Fruit fly (Drosophila melanogaster): Measurements from ENCODE around the gene Axn.

The Axn gene

dm6 chr3R:30004648-30005047, 18.0 kb upstream of the Axn start, which contains the start of the genes Nlp and Nph (continued):
- TF ChIP-seq CG10979 (tag; optimal IDR thresholded peaks at IDR 0.05) = peak; percentile 15
- TF ChIP-seq Atf-2 (GFP tag; optimal IDR thresholded peaks at IDR 0.05) = no peak
- TF ChIP-seq lov (optimal IDR thresholded peaks at IDR 0.05) = no peak
- no peak for TF ChIP-seq lov (GFP tag; IDR thresholded peaks at IDR 0.05)
- TF ChIP-seq CHES-1-like (GFP tag; optimal IDR thresholded peaks at IDR 0.05) = peak; percentile 40
- peak; percentile 40 for TF ChIP-seq CG30403 (GFP tag; optimal IDR thresholded peaks at IDR 0.05)
- no peak for TF ChIP-seq pros (GFP tag; optimal IDR thresholded peaks at IDR 0.05)
- no peak for TF ChIP-seq al (GFP tag; IDR thresholded peaks at IDR 0.05)
- no peak for TF ChIP-seq CG4282 (GFP tag; optimal IDR thresholded peaks at IDR 0.05)
- TF ChIP-seq Optix (GFP tag; IDR thresholded peaks at IDR 0.05) = no peak
- peak; percentile 61 for TF ChIP-seq CG9797 (GFP tag; optimal IDR thresholded peaks at IDR 0.05)
- no peak for TF ChIP-seq emc (GFP tag; optimal IDR thresholded peaks at IDR 0.05)
- no peak for TF ChIP-seq CG33557 (GFP tag; optimal IDR thresholded peaks at IDR 0.05)
- no peak for TF ChIP-seq NC2β (GFP tag; optimal IDR thresholded peaks at IDR 0.05)
- TF ChIP-seq Sin3A (optimal IDR thresholded peaks at IDR 0.05) = peak; percentile 84
- TF ChIP-seq wor (GFP tag; IDR thresholded peaks at IDR 0.05) = no peak
- TF ChIP-seq CG17385 (GFP tag; optimal IDR thresholded peaks at IDR 0.05) = peak; percentile 5
- TF ChIP-seq CG7745 (tag; optimal IDR thresholded peaks at IDR 0.05) = no peak
- TF ChIP-seq Oli (tag; optimal IDR thresholded peaks at IDR 0.05) = no peak
- peak; percentile 28 for TF ChIP-seq CG4617 (GFP tag; optimal IDR thresholded peaks at IDR 0.05; ENCODE audit: borderline replicate concordance)
- TF ChIP-seq CG6654 (GFP tag; optimal IDR thresholded peaks at IDR 0.05) = no peak
- TF ChIP-seq Kr (GFP tag; optimal IDR thresholded peaks at IDR 0.05) = no peak
- TF ChIP-seq Atf3 (GFP tag; optimal IDR thresholded peaks at IDR 0.05) = no peak
- TF ChIP-seq zfh1 (GFP tag; IDR thresholded peaks at IDR 0.05) = 0 out of 3 replicates have a peak, but pooled peaks have one; percentile 3
- TF ChIP-seq E2f2 (GFP tag; IDR thresholded peaks at IDR 0.05) = peak; percentile 45
- no peak for TF ChIP-seq CG4328 (GFP tag; optimal IDR thresholded peaks at IDR 0.05)
- TF ChIP-seq B-H2 (GFP tag; optimal IDR thresholded peaks at IDR 0.05) = peak; percentile 29
- peak; percentile 84 for TF ChIP-seq Bgb (GFP tag; IDR thresholded peaks at IDR 0.05; ENCODE audit: partially characterized antibody)
- TF ChIP-seq CG2875 (GFP tag; optimal IDR thresholded peaks at IDR 0.05) = no peak
- TF ChIP-seq CG9876 (GFP tag; optimal IDR thresholded peaks at IDR 0.05) = no peak
- peak; percentile 92 for TF ChIP-seq CG34224 (GFP tag; IDR thresholded peaks at IDR 0.05; ENCODE audit: partially characterized antibody)
- no peak for TF ChIP-seq NfI (GFP tag; optimal IDR thresholded peaks at IDR 0.05)
- peak; percentile 81 for TF ChIP-seq CG14860 (GFP tag; IDR thresholded peaks at IDR 0.05; ENCODE audit: partially characterized antibody)
- TF ChIP-seq crp (GFP tag; optimal IDR thresholded peaks at IDR 0.05) = peak in 1 of 2 experiments; percentile 26
- TF ChIP-seq H2.0 (GFP tag; IDR thresholded peaks at IDR 0.05) = no peak
- peak; percentile 48; the same call in 1 of the 2 replicates for TF ChIP-seq Rfx (GFP tag; IDR thresholded peaks at IDR 0.05)
- TF ChIP-seq Med (GFP tag) = peak; percentile 89
- no peak for TF ChIP-seq slp2 (GFP tag; optimal IDR thresholded peaks at IDR 0.05)
- TF ChIP-seq YL-1 (GFP tag; optimal IDR thresholded peaks at IDR 0.05) = peak; percentile 93
- no peak for TF ChIP-seq CG4424 (GFP tag; optimal IDR thresholded peaks at IDR 0.05)
- no peak for TF ChIP-seq Elba2 (GFP tag; optimal IDR thresholded peaks at IDR 0.05)
- no peak for TF ChIP-seq fd96Cb (tag; optimal IDR thresholded peaks at IDR 0.05)
- TF ChIP-seq CTCF (GFP tag; optimal IDR thresholded peaks at IDR 0.05) = peak; percentile 37
- TF ChIP-seq CG15601 (tag; optimal IDR thresholded peaks at IDR 0.05) = peak; percentile 5
- TF ChIP-seq CG7372 (GFP tag; IDR thresholded peaks at IDR 0.05) = 0 out of 2 replicates have a peak, but pooled peaks have one; percentile 35
- peak; percentile 67 for TF ChIP-seq CG14710 (tag; optimal IDR thresholded peaks at IDR 0.05)
- TF ChIP-seq NFAT (GFP tag; IDR thresholded peaks at IDR 0.05) = no peak
- TF ChIP-seq gro (GFP tag; optimal IDR thresholded peaks at IDR 0.05) = no peak
- peak; percentile 94 for TF ChIP-seq Doc3 (GFP tag; IDR thresholded peaks at IDR 0.05; ENCODE audit: partially characterized antibody)
- TF ChIP-seq Fer2 (tag; optimal IDR thresholded peaks at IDR 0.05) = no peak
- 0 out of 2 replicates have a peak, but pooled peaks have one; percentile 53 for TF ChIP-seq CG3847 (GFP tag; IDR thresholded peaks at IDR 0.05)
- TF ChIP-seq CG17912 (GFP tag; optimal IDR thresholded peaks at IDR 0.05) = no peak

Data from whole organism, embryonic.